Worm (Caenorhabditis elegans) whole organism, midembryonic: Measurements from ENCODE around the gene ZK652.8.

ENCODE experiments used
- cog-1 ChIP-seq: sonication (generic microtip); optimal IDR thresholded peaks from 2 replicates; lab custom pipeline; 2016; ENCODE audit warnings: missing genetic modification characterization, missing compliant biosample characterization
- klf-2 ChIP-seq: fragments of 200-800 bp; sonication (Bioruptor generic); conservative IDR thresholded peaks from 2 replicates; pipeline ENCODE4 v1.3.6; 2022; ENCODE audit warnings: missing genetic modification reagents, missing genetic modification characterization, missing compliant biosample characterization
- med-1 ChIP-seq: sonication (generic microtip); optimal IDR thresholded peaks from 2 replicates; lab custom pipeline; 2017; ENCODE audit warnings: missing genetic modification characterization, mild to moderate bottlenecking, missing compliant biosample characterization, antibody characterized with exemption, missing genetic modification reagents; ENCODE audit not compliant: insufficient read depth
- tab-1 ChIP-seq: fragments of 200-800 bp; sonication (Bioruptor generic); IDR thresholded peaks from 2 replicates; pipeline ENCODE4 v1.3.6; 2022; ENCODE audit warnings: missing genetic modification characterization, missing compliant biosample characterization

- no peak for TF ChIP-seq klf-2
- TF ChIP-seq cog-1 (tag; lab: Kevin White, UChicago): no peak
- TF ChIP-seq med-1 (GFP tag; lab: Kevin White, UChicago): no peak
- TF ChIP-seq tab-1: no peak
These were observed 30.0 kb upstream of the ZK652.8 start, which contains the start of gene tyr-1 for ce11 chrIII:7873481-7873880.
